Fruit fly (Drosophila melanogaster): ENCODE data around the gene CG44194.

CG44194 gene

dm6 chr3R:12982167-12982981, 15.2 kb downstream of the CG44194 start (continued):
- TF ChIP-seq Doc2 (GFP tag; IDR thresholded peaks at IDR 0.05) (no peak), jumu (GFP tag; optimal IDR thresholded peaks at IDR 0.05) (no peak), sug (tag; optimal IDR thresholded peaks at IDR 0.05) (peak; percentile 81), dpn (GFP tag; optimal IDR thresholded peaks at IDR 0.05) (peak in 1 of 2 experiments; percentile 61), CG13296 (GFP tag; optimal IDR thresholded peaks at IDR 0.05) (peak; percentile 79), Sox100B (GFP tag; optimal IDR thresholded peaks at IDR 0.05) (peak; percentile 60), gsb (GFP tag; IDR thresholded peaks at IDR 0.05) (peak; percentile 61), CG12071 (GFP tag; optimal IDR thresholded peaks at IDR 0.05) (peak; percentile 36), onecut (GFP tag; IDR thresholded peaks at IDR 0.05) (peak; percentile 55; the same call in 1 of the 2 replicates), B-H2 (GFP tag; optimal IDR thresholded peaks at IDR 0.05) (peak; percentile 66), mam (GFP tag; optimal IDR thresholded peaks at IDR 0.05) (peak; percentile 13), CG32532 (GFP tag; IDR thresholded peaks at IDR 0.05) (peak; percentile 79), CG34422 (GFP tag; IDR thresholded peaks at IDR 0.05) (0 out of 3 replicates have a peak, but pooled peaks have one; percentile 25), CG13287 (GFP tag; IDR thresholded peaks at IDR 0.05; ENCODE audit: partially characterized antibody) (peak; percentile 11; the same call in 1 of the 2 replicates), tap (tag; optimal IDR thresholded peaks at IDR 0.05) (peak; percentile 27), lab (GFP tag; optimal IDR thresholded peaks at IDR 0.05) (peak; percentile 76), Med (GFP tag) (peak; percentile 77), CG10462 (GFP tag; optimal IDR thresholded peaks at IDR 0.05) (peak; percentile 18), CG11696 (GFP tag; IDR thresholded peaks at IDR 0.05) (peak; percentile 97), CG15514 (GFP tag; optimal IDR thresholded peaks at IDR 0.05) (peak; percentile 59), Nf-YB (GFP tag; optimal IDR thresholded peaks at IDR 0.05) (peak; percentile 52), Bteb2 (GFP tag; optimal IDR thresholded peaks at IDR 0.05) (no peak), tup (GFP tag; optimal IDR thresholded peaks at IDR 0.05) (peak; percentile 27), ken (GFP tag; IDR thresholded peaks at IDR 0.05) (no peak; the same call in 2 of the 3 replicates), Fer2 (tag; optimal IDR thresholded peaks at IDR 0.05) (peak; percentile 5), CG3065 (GFP tag; optimal IDR thresholded peaks at IDR 0.05) (no peak), Ada2b (GFP tag; IDR thresholded peaks at IDR 0.05) (peak; percentile 59), Rfx (GFP tag; IDR thresholded peaks at IDR 0.05) (peak; percentile 80; the same call in 1 of the 2 replicates), CG18011 (GFP tag; optimal IDR thresholded peaks at IDR 0.05) (peak; percentile 51), gsb-n (tag; optimal IDR thresholded peaks at IDR 0.05) (no peak), CG12942 (GFP tag; optimal IDR thresholded peaks at IDR 0.05) (peak; percentile 20), kay (GFP tag; optimal IDR thresholded peaks at IDR 0.05) (peak; percentile 25), CG9215 (GFP tag; IDR thresholded peaks at IDR 0.05) (peak; percentile 68), E2f1 (GFP tag; IDR thresholded peaks at IDR 0.05) (peak; percentile 56; the same call in 1 of the 2 replicates), CG5180 (GFP tag; optimal IDR thresholded peaks at IDR 0.05) (peak; percentile 60), CG2120 (GFP tag; optimal IDR thresholded peaks at IDR 0.05) (peak; percentile 83), gcm (GFP tag; optimal IDR thresholded peaks at IDR 0.05) (peak; percentile 38), otp (GFP tag; IDR thresholded peaks at IDR 0.05) (0 out of 3 replicates have a peak, but pooled peaks have one; percentile 25), ara (GFP tag; IDR thresholded peaks at IDR 0.05) (peak; percentile 68; the same call in 1 of the 2 replicates), wdn (GFP tag; IDR thresholded peaks at IDR 0.05) (peak; percentile 53; the same call in 1 of the 2 replicates), CG9437 (GFP tag; optimal IDR thresholded peaks at IDR 0.05) (peak; percentile 72), CG8089 (GFP tag; optimal IDR thresholded peaks at IDR 0.05) (no peak), CG30020 (tag; optimal IDR thresholded peaks at IDR 0.05) (peak; percentile 24), sens-2 (GFP tag; IDR thresholded peaks at IDR 0.05) (0 out of 2 replicates have a peak, but pooled peaks have one; percentile 7), CG7839 (tag; optimal IDR thresholded peaks at IDR 0.05) (peak; percentile 72), disco-r (GFP tag; optimal IDR thresholded peaks at IDR 0.05) (peak; percentile 12), HmgZ (tag; optimal IDR thresholded peaks at IDR 0.05) (peak; percentile 64), dati (GFP tag; IDR thresholded peaks at IDR 0.05) (no peak), CG9727 (GFP tag; optimal IDR thresholded peaks at IDR 0.05) (peak; percentile 76)

Measured in whole organism, embryonic.